Worm (Caenorhabditis elegans) whole organism, young adult: ENCODE measurements around the gene his-31.

Experiments used
- F23B12.7 ChIP-seq: sonication (generic microtip); optimal IDR thresholded peaks from 2 replicates; lab custom pipeline; 2017; ENCODE audit warnings: missing genetic modification characterization, mild to moderate bottlenecking, missing compliant biosample characterization, antibody characterized with exemption, moderate library complexity; ENCODE audit not compliant: insufficient read depth
- F55B11.4 ChIP-seq: sonication (generic microtip); optimal IDR thresholded peaks from 2 replicates; lab custom pipeline; 2016; ENCODE audit warnings: missing compliant biosample characterization, missing genetic modification characterization, borderline replicate concordance; ENCODE audit not compliant: insufficient read depth
- F57A8.1 ChIP-seq: fragments of 200-800 bp; sonication (Bioruptor generic); optimal IDR thresholded peaks from 2 replicates; lab custom pipeline; 2018; ENCODE audit warnings: mild to moderate bottlenecking, missing genetic modification characterization, moderate library complexity, missing compliant biosample characterization
- T07F8.4 ChIP-seq: sonication (generic microtip); optimal IDR thresholded peaks from 2 replicates; lab custom pipeline; 2016; ENCODE audit warnings: mild to moderate bottlenecking, missing genetic modification characterization, moderate library complexity, missing compliant biosample characterization
- Y53F4B.3 ChIP-seq: fragments of 200-800 bp; sonication (Bioruptor generic); IDR thresholded peaks from 2 replicates; pipeline ENCODE4 v1.3.6; 2022; ENCODE audit warnings: missing genetic modification reagents, missing genetic modification characterization, missing compliant biosample characterization
- Y79H2A.3 ChIP-seq: fragments of 200-800 bp; sonication (Bioruptor generic); conservative IDR thresholded peaks from 2 replicates; pipeline ENCODE4 v1.3.6; 2022; ENCODE audit warnings: missing genetic modification reagents, missing genetic modification characterization, missing compliant biosample characterization
- ccch-3 ChIP-seq: fragments of 200-800 bp; sonication (Bioruptor generic); optimal IDR thresholded peaks from 2 replicates; lab custom pipeline; 2018; ENCODE audit warnings: mild to moderate bottlenecking, missing genetic modification characterization, missing compliant biosample characterization
- ceh-27 ChIP-seq: fragments of 200-800 bp; sonication (Bioruptor generic); optimal IDR thresholded peaks from 2 replicates; lab custom pipeline; 2018; ENCODE audit warnings: mild to moderate bottlenecking, missing genetic modification characterization, moderate library complexity, missing compliant biosample characterization
- ceh-40 ChIP-seq: fragments of 200-800 bp; sonication (Bioruptor generic); IDR thresholded peaks from 2 replicates; pipeline ENCODE4 v1.3.6; 2022; ENCODE audit warnings: missing genetic modification characterization, missing compliant biosample characterization
- ceh-58 ChIP-seq: fragments of 200-800 bp; sonication (Bioruptor generic); IDR thresholded peaks from 2 replicates; pipeline ENCODE4 v1.3.6; 2022; ENCODE audit warnings: missing genetic modification characterization, missing compliant biosample characterization
- dpl-1 ChIP-seq: fragments of 150-350 bp; optimal IDR thresholded peaks from 2 replicates; lab custom pipeline; 2014; ENCODE audit warnings: missing biosample characterization, missing genetic modification reagents, missing genetic modification characterization
- ekl-4 ChIP-seq: fragments of 200-800 bp; sonication (Bioruptor generic); IDR thresholded peaks from 2 replicates; pipeline ENCODE4 v1.3.6; 2022; ENCODE audit warnings: missing genetic modification reagents, missing genetic modification characterization, missing compliant biosample characterization
- fkh-3 ChIP-seq: sonication (generic microtip); optimal IDR thresholded peaks from 2 replicates; lab custom pipeline; 2016; ENCODE audit warnings: mild to moderate bottlenecking, missing genetic modification characterization, missing compliant biosample characterization
- him-1 ChIP-seq: sonication (generic microtip); optimal IDR thresholded peaks from 2 replicates; lab custom pipeline; 2016; ENCODE audit warnings: missing genotype, missing genetic modification reagents, missing genetic modification characterization, missing compliant biosample characterization
- hsf-1 ChIP-seq: fragments of 200-800 bp; sonication (Bioruptor generic); IDR thresholded peaks from 2 replicates; pipeline ENCODE4 v1.3.6; 2022; ENCODE audit warnings: missing genetic modification reagents, missing genetic modification characterization, missing compliant biosample characterization
- lag-1 ChIP-seq: fragments of 200-800 bp; sonication (Bioruptor generic); IDR thresholded peaks from 2 replicates; pipeline ENCODE4 v1.3.6; 2022; ENCODE audit warnings: missing genetic modification reagents, missing genetic modification characterization, missing compliant biosample characterization
- let-607 ChIP-seq, 2 experiments: fragments of 200-800 bp in 1 of 2; sonication (Bioruptor generic) in 1 of 2; sonication (generic microtip) in 1 of 2; optimal IDR thresholded peaks; 2 replicates each; lab custom pipeline; 2016 to 2018; ENCODE audit warnings: mild to moderate bottlenecking in 2 of 2, missing compliant biosample characterization in 2 of 2, missing genetic modification characterization in 2 of 2, moderate library complexity in 2 of 2, missing genotype in 1 of 2
- lin-26 ChIP-seq: fragments of 200-800 bp; sonication (Bioruptor generic); IDR thresholded peaks from 2 replicates; pipeline ENCODE4 v1.3.6; 2022; ENCODE audit warnings: missing genetic modification reagents, missing genetic modification characterization, missing compliant biosample characterization
- lin-54 ChIP-seq: fragments of 200-800 bp; sonication (Bioruptor generic); optimal IDR thresholded peaks from 2 replicates; lab custom pipeline; 2018; ENCODE audit warnings: mild to moderate bottlenecking, missing genetic modification characterization, missing compliant biosample characterization
- madf-8 ChIP-seq: fragments of 200-800 bp; sonication (Bioruptor generic); conservative IDR thresholded peaks from 2 replicates; pipeline ENCODE4 v1.3.6; 2022; ENCODE audit warnings: missing genetic modification reagents, missing genetic modification characterization, missing compliant biosample characterization
- nfya-1 ChIP-seq: sonication (generic microtip); optimal IDR thresholded peaks from 2 replicates; lab custom pipeline; 2017; ENCODE audit warnings: antibody characterized with exemption, missing compliant biosample characterization, missing genetic modification characterization, borderline replicate concordance; ENCODE audit not compliant: insufficient read depth
- nhr-27 ChIP-seq: fragments of 200-800 bp; sonication (Bioruptor generic); optimal IDR thresholded peaks from 2 replicates; lab custom pipeline; 2018; ENCODE audit warnings: mild to moderate bottlenecking, missing genetic modification characterization, moderate library complexity, missing compliant biosample characterization
- nhr-80 ChIP-seq: sonication (generic microtip); optimal IDR thresholded peaks from 2 replicates; lab custom pipeline; 2016; ENCODE audit warnings: missing genetic modification characterization, missing compliant biosample characterization
- pbrm-1 ChIP-seq: fragments of 200-800 bp; sonication (Bioruptor generic); IDR thresholded peaks from 2 replicates; pipeline ENCODE4 v1.3.6; 2022; ENCODE audit warnings: missing genetic modification reagents, missing genetic modification characterization, missing compliant biosample characterization
- rec-8 ChIP-seq, 2 experiments: sonication (generic microtip); optimal IDR thresholded peaks; 2 replicates each; lab custom pipeline; 2016; ENCODE audit warnings: mild to moderate bottlenecking in 2 of 2, missing genetic modification characterization in 2 of 2, missing genetic modification reagents in 2 of 2, missing genotype in 2 of 2, missing biosample characterization in 1 of 2, missing compliant biosample characterization in 1 of 2, moderate library complexity in 1 of 2
- repo-1 ChIP-seq: sonication (generic microtip); optimal IDR thresholded peaks from 2 replicates; lab custom pipeline; 2017; ENCODE audit warnings: mild to moderate bottlenecking, missing genetic modification characterization, missing compliant biosample characterization
- snpc-1.1 ChIP-seq: sonication (generic microtip); optimal IDR thresholded peaks from 2 replicates; lab custom pipeline; 2017; ENCODE audit warnings: missing genetic modification characterization, mild to moderate bottlenecking, missing compliant biosample characterization, antibody characterized with exemption, moderate library complexity, missing genotype, missing genetic modification reagents; ENCODE audit not compliant: insufficient read depth
- snpc-4 ChIP-seq, 5 experiments: fragments of 150-350 bp in 1 of 5; sonication (generic microtip) in 4 of 5; optimal IDR thresholded peaks; 2 replicates each; lab custom pipeline; 2014 to 2018; ENCODE audit warnings: missing genetic modification characterization in 5 of 5, missing biosample characterization in 3 of 5, antibody characterized with exemption in 2 of 5, mild to moderate bottlenecking in 2 of 5, missing compliant biosample characterization in 2 of 5, missing genotype in 2 of 5, moderate library complexity in 2 of 5, missing genetic modification reagents in 1 of 5
- ztf-18 ChIP-seq: sonication (generic microtip); optimal IDR thresholded peaks from 2 replicates; lab custom pipeline; 2016; ENCODE audit warnings: missing genotype, mild to moderate bottlenecking, missing genetic modification characterization, missing compliant biosample characterization
- ztf-28 ChIP-seq: fragments of 200-800 bp; sonication (Bioruptor generic); IDR thresholded peaks from 2 replicates; pipeline ENCODE4 v1.3.6; 2022; ENCODE audit warnings: missing genetic modification reagents, missing genetic modification characterization, missing compliant biosample characterization
- ztf-3 ChIP-seq: fragments of 200-800 bp; sonication (Bioruptor generic); optimal IDR thresholded peaks from 2 replicates; lab custom pipeline; 2018; ENCODE audit warnings: mild to moderate bottlenecking, missing genetic modification characterization, missing compliant biosample characterization
- ztf-6 ChIP-seq: fragments of 200-800 bp; sonication (Bioruptor generic); IDR thresholded peaks from 2 replicates; pipeline ENCODE4 v1.3.6; 2022; ENCODE audit warnings: missing genetic modification reagents, missing genetic modification characterization, missing compliant biosample characterization

his-31 gene

DNA sequence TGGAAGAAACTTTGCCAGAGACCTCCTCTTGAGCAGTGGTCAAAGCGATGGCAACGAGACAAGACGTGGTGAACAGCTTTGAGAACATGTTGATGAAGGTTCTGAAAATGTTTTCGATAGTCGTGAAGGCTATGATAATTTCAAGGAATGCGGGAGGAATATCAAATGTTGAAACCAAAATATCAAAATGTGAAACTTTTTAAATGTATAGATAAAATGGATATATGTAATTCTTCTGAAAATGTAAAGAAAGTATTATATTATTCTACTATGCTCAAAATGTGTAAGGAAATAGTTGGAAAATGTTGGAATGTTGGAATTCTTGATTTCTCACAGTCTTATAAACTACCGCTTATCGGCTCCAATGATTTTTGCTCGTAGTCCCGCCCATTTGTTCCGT, 35.4 kb upstream of the his-31 start, which contains the start of gene D2096.6:
D2096.6 (minus strand) TSS at position 101 of the 400 bp plus-strand sequence.
- TF ChIP-seq ztf-3 (GFP tag; lab: Kevin White, UChicago), result no peak
- no peak for TF ChIP-seq ztf-28 (GFP tag; lab: Robert Waterston, UW)
- TF ChIP-seq F23B12.7 (tag; lab: Kevin White, UChicago), result no peak
- TF ChIP-seq Y79H2A.3 (GFP tag; lab: Robert Waterston, UW), result no peak
- no peak for TF ChIP-seq madf-8 (GFP tag; lab: Robert Waterston, UW)
- no peak for TF ChIP-seq fkh-3 (tag; lab: Kevin White, UChicago)
- no peak for TF ChIP-seq lin-54 (GFP tag; lab: Kevin White, UChicago)
- TF ChIP-seq him-1 (tag; lab: Kevin White, UChicago), result no peak
- no peak for TF ChIP-seq lin-26 (GFP tag; lab: Robert Waterston, UW)
- TF ChIP-seq hsf-1, result no peak
- no peak for TF ChIP-seq nhr-27 (tag; lab: Kevin White, UChicago)
- no peak for TF ChIP-seq ceh-27 (GFP tag; lab: Kevin White, UChicago)
- no peak for TF ChIP-seq F57A8.1 (GFP tag; lab: Kevin White, UChicago)
- no peak for TF ChIP-seq ztf-6 (GFP tag; lab: Robert Waterston, UW)
- TF ChIP-seq snpc-1.1 (tag; lab: Kevin White, UChicago), result no peak

DNA sequence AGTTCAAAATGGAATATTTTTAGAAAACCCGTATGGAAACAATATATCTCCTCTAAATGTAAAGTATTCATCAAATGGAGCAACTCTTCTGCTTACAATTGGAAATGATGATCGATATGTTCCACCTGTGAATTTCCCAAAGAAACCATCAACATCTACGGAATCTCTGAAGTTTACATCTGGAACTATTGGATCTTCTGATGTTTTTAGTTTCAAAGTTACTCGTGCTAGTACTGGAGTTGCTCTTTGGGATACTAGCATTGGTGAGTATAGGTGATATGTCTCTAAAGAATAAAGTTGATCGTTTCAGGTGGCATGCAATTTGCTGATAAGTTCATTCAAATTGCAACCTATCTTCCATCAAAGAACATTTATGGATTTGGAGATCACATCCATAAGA, 34.1 kb upstream of the his-31 start:
- TF ChIP-seq Y53F4B.3 (no peak), let-607 (tag; optimal IDR thresholded peaks at IDR 0.05; lab: Kevin White, UChicago) (no peak), ceh-40 (GFP tag; lab: Robert Waterston, UW) (no peak), nfya-1 (tag; lab: Kevin White, UChicago) (no peak), him-1 (tag; lab: Kevin White, UChicago) (no peak), rec-8 (tag; optimal IDR thresholded peaks at IDR 0.05; lab: Kevin White, UChicago) (no peak), ccch-3 (GFP tag; lab: Kevin White, UChicago) (no peak), T07F8.4 (tag; lab: Kevin White, UChicago) (no peak), pbrm-1 (GFP tag; lab: Robert Waterston, UW) (no peak), ztf-18 (no peak)

ce11 chrIV:8366295-8366694, 32.5 kb upstream of the his-31 start, which contains the start of gene aagr-1:
TSS of gene aagr-1 (plus strand) at chrIV:8366521.
- TF ChIP-seq nhr-80 (tag; lab: Kevin White, UChicago), result peak; percentile 66
- peak; percentile 15 for TF ChIP-seq him-1 (tag; lab: Kevin White, UChicago)
- TF ChIP-seq hsf-1, result no peak

- TF ChIP-seq lin-26 (GFP tag; lab: Robert Waterston, UW) (no peak), ekl-4 (GFP tag; lab: Robert Waterston, UW) (0 out of 2 replicates have a peak, but pooled peaks have one; percentile 41)
Observed at ce11 chrIV:8363163-8363562, 29.4 kb upstream of the his-31 start, which contains the start of gene D2096.12. TSS of gene D2096.12 (plus strand) at chrIV:8363463.

ce11 chrIV:8360817-8361216, 27.0 kb upstream of the his-31 start, which contains the start of gene sqv-1:
TSS of gene sqv-1 (plus strand) at chrIV:8361117.
- TF ChIP-seq T07F8.4 (tag; lab: Kevin White, UChicago), result no peak
- TF ChIP-seq dpl-1 (GFP tag; lab: Kevin White, UChicago), result no peak
- no peak for TF ChIP-seq repo-1 (tag; lab: Kevin White, UChicago)
- TF ChIP-seq snpc-4 (GFP tag; optimal IDR thresholded peaks at IDR 0.05; lab: Kevin White, UChicago), result no peak
- TF ChIP-seq snpc-4 (tag; optimal IDR thresholded peaks at IDR 0.05; lab: Kevin White, UChicago), result no peak
- no peak for TF ChIP-seq ceh-58 (GFP tag; lab: Robert Waterston, UW)
- TF ChIP-seq lag-1 (GFP tag; lab: Robert Waterston, UW), result no peak
- no peak for TF ChIP-seq ccch-3 (GFP tag; lab: Kevin White, UChicago)
- no peak for TF ChIP-seq F55B11.4 (tag; lab: Kevin White, UChicago)
